Fruit fly (Drosophila melanogaster) whole organism, embryonic: ENCODE results near the gene kud.

Source experiments
- Antp ChIP-seq: fragments of 200-800 bp; sonication (Bioruptor generic); optimal IDR thresholded peaks from 3 replicates; lab custom pipeline; 2016; ENCODE audit warnings: missing biosample characterization, missing genetic modification characterization
- CG10209 ChIP-seq: fragments of 200-800 bp; sonication (Bioruptor generic); optimal IDR thresholded peaks from 3 replicates; lab custom pipeline; 2017; ENCODE audit warnings: missing biosample characterization, mild to moderate bottlenecking, missing genetic modification characterization, missing genetic modification reagents
- CG10431 ChIP-seq: fragments of 200-800 bp; sonication (Bioruptor generic); optimal IDR thresholded peaks from 3 replicates; lab custom pipeline; 2018; ENCODE audit warnings: missing biosample characterization, mild to moderate bottlenecking, missing genetic modification characterization
- CG11695 ChIP-seq: fragments of 200-800 bp; sonication (Bioruptor generic); IDR thresholded peaks from 3 replicates; pipeline ENCODE4 v1.3.6; 2022; ENCODE audit warnings: missing biosample characterization, missing genetic modification characterization
- CG12744 ChIP-seq: fragments of 200-800 bp; sonication (Bioruptor generic); optimal IDR thresholded peaks from 2 replicates; lab custom pipeline; 2016; ENCODE audit warnings: missing biosample characterization, missing genetic modification characterization
- CG13296 ChIP-seq: fragments of 200-800 bp; sonication (Bioruptor generic); optimal IDR thresholded peaks from 3 replicates; lab custom pipeline; 2018; ENCODE audit warnings: missing biosample characterization, mild to moderate bottlenecking, missing genetic modification characterization
- CG15269 ChIP-seq: fragments of 200-800 bp; sonication (Bioruptor generic); optimal IDR thresholded peaks from 2 replicates; lab custom pipeline; 2018; ENCODE audit warnings: missing biosample characterization, mild to moderate bottlenecking, missing genetic modification characterization, moderate library complexity
- CG1529 ChIP-seq: fragments of 200-800 bp; sonication (Bioruptor generic); optimal IDR thresholded peaks from 3 replicates; lab custom pipeline; 2018; ENCODE audit warnings: missing biosample characterization, missing genetic modification characterization
- CG1602 ChIP-seq: fragments of 200-800 bp; sonication (Bioruptor generic); optimal IDR thresholded peaks from 3 replicates; lab custom pipeline; 2016; ENCODE audit warnings: missing biosample characterization, missing genetic modification characterization
- CG1603 ChIP-seq: fragments of 200-800 bp; sonication (Bioruptor generic); optimal IDR thresholded peaks from 2 replicates; lab custom pipeline; 2019; ENCODE audit warnings: missing biosample characterization, mild to moderate bottlenecking, missing genetic modification characterization, moderate library complexity
- CG17186 ChIP-seq: fragments of 200-800 bp; sonication (Bioruptor generic); optimal IDR thresholded peaks from 3 replicates; lab custom pipeline; 2017; ENCODE audit warnings: missing biosample characterization, missing genetic modification reagents, missing genetic modification characterization
- CG17359 ChIP-seq: fragments of 200-800 bp; sonication (Bioruptor generic); optimal IDR thresholded peaks from 3 replicates; lab custom pipeline; 2018; ENCODE audit warnings: missing biosample characterization, mild to moderate bottlenecking, missing genetic modification characterization, moderate library complexity
- CG31388 ChIP-seq: fragments of 200-800 bp; sonication (Bioruptor generic); optimal IDR thresholded peaks from 2 replicates; lab custom pipeline; 2016; ENCODE audit warnings: missing biosample characterization, missing genetic modification characterization
- CG31441 ChIP-seq: fragments of 200-800 bp; sonication (Bioruptor generic); IDR thresholded peaks from 2 replicates; pipeline ENCODE4 v1.3.6; 2022; ENCODE audit warnings: missing biosample characterization, missing genetic modification characterization
- CG3163 ChIP-seq: fragments of 200-800 bp; sonication (Bioruptor generic); optimal IDR thresholded peaks from 3 replicates; lab custom pipeline; 2016; ENCODE audit warnings: missing biosample characterization, missing genetic modification characterization
- CG32767 ChIP-seq: fragments of 200-800 bp; sonication (Bioruptor generic); IDR thresholded peaks from 2 replicates; pipeline ENCODE4 v1.3.6; 2022; ENCODE audit warnings: missing biosample characterization, missing genetic modification characterization
- CG7556 ChIP-seq: fragments of 200-800 bp; sonication (Bioruptor generic); optimal IDR thresholded peaks from 2 replicates; lab custom pipeline; 2017; ENCODE audit warnings: missing biosample characterization, mild to moderate bottlenecking, missing genetic modification characterization
- CG8089 ChIP-seq: fragments of 200-800 bp; sonication (Bioruptor generic); optimal IDR thresholded peaks from 3 replicates; lab custom pipeline; 2016; ENCODE audit warnings: missing biosample characterization, missing genetic modification characterization
- CG8944 ChIP-seq: fragments of 200-800 bp; sonication (Bioruptor generic); optimal IDR thresholded peaks from 3 replicates; lab custom pipeline; 2016; ENCODE audit warnings: missing biosample characterization, missing genetic modification characterization
- CG9727 ChIP-seq: fragments of 200-800 bp; sonication (Bioruptor generic); optimal IDR thresholded peaks from 3 replicates; lab custom pipeline; 2017; ENCODE audit warnings: missing biosample characterization, mild to moderate bottlenecking, missing genetic modification characterization
- Chrac-16 ChIP-seq: fragments of 200-800 bp; sonication (Bioruptor generic); optimal IDR thresholded peaks from 3 replicates; lab custom pipeline; 2016; ENCODE audit warnings: missing biosample characterization, missing genetic modification characterization
- Eip74EF ChIP-seq, 2 experiments: fragments of 200-800 bp in 1 of 2; fragments of >200 bp in 1 of 2; sonication (Bioruptor generic) in 1 of 2; optimal IDR thresholded peaks; 2 replicates each; lab custom pipeline; 2017 to 2019; ENCODE audit warnings: missing biosample characterization in 2 of 2, missing genetic modification characterization in 2 of 2, mild to moderate bottlenecking in 1 of 2, moderate library complexity in 1 of 2
- Elba2 ChIP-seq: fragments of 200-800 bp; sonication (Bioruptor generic); optimal IDR thresholded peaks from 3 replicates; lab custom pipeline; 2016; ENCODE audit warnings: missing biosample characterization, missing genetic modification characterization
- Ets65A ChIP-seq: fragments of 200-800 bp; sonication (Bioruptor generic); peaks from one replicate; lab custom pipeline; 2016; ENCODE audit warnings: missing biosample characterization, missing genetic modification characterization
- Fer3 ChIP-seq: fragments of 200-800 bp; sonication (Bioruptor generic); optimal IDR thresholded peaks from 2 replicates; lab custom pipeline; 2018; ENCODE audit warnings: missing biosample characterization, mild to moderate bottlenecking, missing genetic modification characterization, moderate library complexity
- HHEX ChIP-seq: fragments of 200-800 bp; sonication (Bioruptor generic); optimal IDR thresholded peaks from 3 replicates; lab custom pipeline; 2017; ENCODE audit warnings: missing biosample characterization, mild to moderate bottlenecking, missing genetic modification characterization, missing genetic modification reagents
- Hr51 ChIP-seq, 2 experiments: fragments of 200-800 bp; sonication (Bioruptor generic); optimal IDR thresholded peaks; 2 replicates in 1 of 2; 3 replicates in 1 of 2; lab custom pipeline; 2016 to 2018; ENCODE audit warnings: missing biosample characterization in 2 of 2, missing genetic modification characterization in 2 of 2, mild to moderate bottlenecking in 1 of 2, moderate library complexity in 1 of 2
- Lpt ChIP-seq: fragments of >200 bp; optimal IDR thresholded peaks from 2 replicates; lab custom pipeline; 2018; ENCODE audit warnings: missing biosample characterization, missing genetic modification characterization
- Sin3A ChIP-seq: fragments of >200 bp; optimal IDR thresholded peaks from 2 replicates; lab custom pipeline; 2018
- Ssrp ChIP-seq: fragments of 200-800 bp; sonication (Bioruptor generic); optimal IDR thresholded peaks from 2 replicates; lab custom pipeline; 2018; ENCODE audit warnings: missing biosample characterization, mild to moderate bottlenecking, missing genetic modification characterization, moderate library complexity
- az2 ChIP-seq: fragments of 200-800 bp; sonication (Bioruptor generic); optimal IDR thresholded peaks from 3 replicates; lab custom pipeline; 2016; ENCODE audit warnings: missing biosample characterization, missing genetic modification characterization
- bowl ChIP-seq: fragments of 200-800 bp; sonication (Bioruptor generic); IDR thresholded peaks from 2 replicates; pipeline ENCODE4 v1.3.6; 2022; ENCODE audit warnings: missing biosample characterization, missing genetic modification characterization
- btn ChIP-seq: fragments of 200-800 bp; sonication (Bioruptor generic); optimal IDR thresholded peaks from 2 replicates; lab custom pipeline; 2016; ENCODE audit warnings: missing biosample characterization, missing genetic modification characterization
- cg ChIP-seq: fragments of 200-800 bp; sonication (Bioruptor generic); optimal IDR thresholded peaks from 3 replicates; lab custom pipeline; 2019; ENCODE audit warnings: missing biosample characterization, mild to moderate bottlenecking, missing genetic modification characterization, moderate library complexity
- chm ChIP-seq: fragments of 200-800 bp; sonication (Bioruptor generic); IDR thresholded peaks from 2 replicates; pipeline ENCODE4 v1.3.6; 2022; ENCODE audit warnings: missing biosample characterization, missing genetic modification characterization
- danr ChIP-seq: fragments of 200-800 bp; sonication (Bioruptor generic); IDR thresholded peaks from 2 replicates; pipeline ENCODE4 v1.3.6; 2022; ENCODE audit warnings: missing biosample characterization, missing genetic modification characterization
- dimm ChIP-seq: fragments of 200-800 bp; sonication (Bioruptor generic); IDR thresholded peaks from 2 replicates; pipeline ENCODE4 v1.3.6; 2022; ENCODE audit warnings: missing biosample characterization, missing genetic modification characterization
- en ChIP-seq: fragments of 200-800 bp; sonication (Bioruptor generic); optimal IDR thresholded peaks from 2 replicates; lab custom pipeline; 2016; ENCODE audit warnings: missing biosample characterization, missing genetic modification characterization
- esg ChIP-seq: fragments of 200-800 bp; sonication (Bioruptor generic); conservative IDR thresholded peaks from 2 replicates; pipeline ENCODE4 v1.3.6; 2022; ENCODE audit warnings: missing biosample characterization, missing genetic modification characterization
- exex ChIP-seq: fragments of 200-800 bp; sonication (Bioruptor generic); optimal IDR thresholded peaks from 4 replicates; lab custom pipeline; 2018; ENCODE audit warnings: missing biosample characterization, mild to moderate bottlenecking, missing genetic modification characterization, moderate library complexity
- eyg ChIP-seq: fragments of 200-800 bp; sonication (Bioruptor generic); optimal IDR thresholded peaks from 3 replicates; lab custom pipeline; 2016; ENCODE audit warnings: missing biosample characterization, missing genetic modification characterization
- fd64A ChIP-seq: fragments of 200-800 bp; sonication (Bioruptor generic); optimal IDR thresholded peaks from 3 replicates; lab custom pipeline; 2018; ENCODE audit warnings: missing biosample characterization, mild to moderate bottlenecking, missing genetic modification characterization
- fd96Cb ChIP-seq: fragments of 200-800 bp; sonication (Bioruptor generic); optimal IDR thresholded peaks from 2 replicates; lab custom pipeline; 2018; ENCODE audit warnings: missing biosample characterization, mild to moderate bottlenecking, missing genetic modification characterization, moderate library complexity
- fu2 ChIP-seq: fragments of 200-800 bp; sonication (Bioruptor generic); optimal IDR thresholded peaks from 2 replicates; lab custom pipeline; 2016; ENCODE audit warnings: missing biosample characterization, missing genetic modification characterization
- gfzf ChIP-seq: fragments of 200-800 bp; sonication (Bioruptor generic); optimal IDR thresholded peaks from 2 replicates; lab custom pipeline; 2016; ENCODE audit warnings: missing biosample characterization, mild to moderate bottlenecking, missing genetic modification characterization, moderate library complexity
- ham ChIP-seq: fragments of 200-800 bp; sonication (Bioruptor generic); IDR thresholded peaks from 2 replicates; pipeline ENCODE4 v1.3.6; 2022; ENCODE audit warnings: missing biosample characterization, missing genetic modification characterization
- lilli ChIP-seq: fragments of 200-800 bp; sonication (Bioruptor generic); optimal IDR thresholded peaks from 3 replicates; lab custom pipeline; 2016; ENCODE audit warnings: missing biosample characterization, missing genetic modification characterization
- prd ChIP-seq, 3 experiments: fragments of >200 bp in 2 of 3; fragments of 200-800 bp in 1 of 3; sonication (Bioruptor generic) in 1 of 3; optimal IDR thresholded peaks in 2 of 3; IDR thresholded peaks in 1 of 3; 2 replicates in 2 of 3; 3 replicates in 1 of 3; pipeline versions ENCODE4 v1.3.6 to Lab custom; 2017 to 2022; ENCODE audit warnings: missing biosample characterization in 1 of 3, missing genetic modification characterization in 1 of 3
- tgo ChIP-seq: fragments of 200-800 bp; sonication (Bioruptor generic); IDR thresholded peaks from 3 replicates; pipeline ENCODE4 v1.3.6; 2022; ENCODE audit warnings: missing biosample characterization, missing genetic modification characterization
- tio ChIP-seq: fragments of 200-800 bp; sonication (Bioruptor generic); optimal IDR thresholded peaks from 2 replicates; lab custom pipeline; 2017; ENCODE audit warnings: missing biosample characterization, missing genetic modification characterization, inconsistent platforms
- wek ChIP-seq: fragments of 200-800 bp; sonication (Bioruptor generic); optimal IDR thresholded peaks from 3 replicates; lab custom pipeline; 2018; ENCODE audit warnings: missing biosample characterization, mild to moderate bottlenecking, missing genetic modification characterization, moderate library complexity

Gene kud

dm6 chr3L:16825195-16825594 lies 19.6 kb downstream of the kud start (continued):
- TF ChIP-seq CG13296 (GFP tag; lab: Kevin White, UChicago): peak; percentile 17
- TF ChIP-seq CG17186 (GFP tag; lab: Kevin White, UChicago): no peak
- TF ChIP-seq CG1603 (tag; lab: Kevin White, UChicago): no peak
- no peak for TF ChIP-seq tio (GFP tag; lab: Kevin White, UChicago)
- TF ChIP-seq CG11695: peak; percentile 32; the same call in 1 of the 3 replicates
- TF ChIP-seq prd (optimal IDR thresholded peaks at IDR 0.05; lab: Kevin White, UChicago): no peak
- TF ChIP-seq prd (GFP tag; IDR thresholded peaks at IDR 0.05; lab: Robert Waterston, UW): no peak
- peak in 1 of 2 experiments; percentile 75 for TF ChIP-seq Hr51 (GFP tag; optimal IDR thresholded peaks at IDR 0.05; lab: Kevin White, UChicago)
- peak; percentile 46 for TF ChIP-seq Ssrp (tag; lab: Kevin White, UChicago)
- peak; percentile 9 for TF ChIP-seq CG9727 (GFP tag; lab: Kevin White, UChicago)
- no peak for TF ChIP-seq exex (tag; lab: Kevin White, UChicago)
- TF ChIP-seq fu2 (GFP tag; lab: Kevin White, UChicago): no peak
- no peak for TF ChIP-seq Sin3A (lab: Kevin White, UChicago)
- TF ChIP-seq esg (GFP tag; lab: Robert Waterston, UW): no peak
- TF ChIP-seq CG17359 (tag; lab: Kevin White, UChicago): no peak
- no peak for TF ChIP-seq CG10431 (GFP tag; lab: Kevin White, UChicago)
- no peak; the same call in 2 of the 3 replicates for TF ChIP-seq tgo (GFP tag; lab: Robert Waterston, UW)
- TF ChIP-seq CG7556 (GFP tag; lab: Kevin White, UChicago): peak; percentile 47
- no peak for TF ChIP-seq CG8944
- no peak for TF ChIP-seq dimm (GFP tag; lab: Robert Waterston, UW)
- peak; percentile 1 for TF ChIP-seq az2 (GFP tag; lab: Kevin White, UChicago)
- TF ChIP-seq CG12744 (GFP tag; lab: Kevin White, UChicago): no peak
- no peak for TF ChIP-seq Eip74EF (GFP tag; optimal IDR thresholded peaks at IDR 0.05; lab: Kevin White, UChicago)
- no peak for TF ChIP-seq CG31388 (GFP tag; lab: Kevin White, UChicago)
- TF ChIP-seq ham (GFP tag; lab: Robert Waterston, UW): no peak
- TF ChIP-seq CG1529 (GFP tag; lab: Kevin White, UChicago): no peak
- no peak for TF ChIP-seq lilli (GFP tag; lab: Kevin White, UChicago)
- no peak for TF ChIP-seq wek
- no peak for TF ChIP-seq CG3163 (GFP tag; lab: Kevin White, UChicago)
- no peak for TF ChIP-seq gfzf (GFP tag; lab: Kevin White, UChicago)
- TF ChIP-seq eyg (GFP tag; lab: Kevin White, UChicago): no peak
- no peak for TF ChIP-seq fd64A
- no peak for TF ChIP-seq CG1602 (GFP tag; lab: Kevin White, UChicago)
- TF ChIP-seq Chrac-16 (GFP tag; lab: Kevin White, UChicago): no peak
- no peak for TF ChIP-seq Lpt (GFP tag; lab: Kevin White, UChicago)
- TF ChIP-seq CG8089 (GFP tag; lab: Kevin White, UChicago): no peak
- TF ChIP-seq danr (GFP tag; lab: Robert Waterston, UW): no peak
- TF ChIP-seq CG10209 (GFP tag; lab: Kevin White, UChicago): no peak
- TF ChIP-seq Antp (GFP tag; lab: Kevin White, UChicago): no peak
- no peak for TF ChIP-seq HHEX (GFP tag; lab: Kevin White, UChicago)
- TF ChIP-seq Elba2: no peak
- TF ChIP-seq chm: no peak
- no peak for TF ChIP-seq en (GFP tag; lab: Kevin White, UChicago)
- peak; percentile 62 for TF ChIP-seq CG15269 (tag; lab: Kevin White, UChicago)
- TF ChIP-seq cg: no peak
- TF ChIP-seq btn (GFP tag; lab: Kevin White, UChicago): no peak
- TF ChIP-seq Ets65A (GFP tag; lab: Kevin White, UChicago): peak; percentile 66
- peak; percentile 7 for TF ChIP-seq fd96Cb (tag; lab: Kevin White, UChicago)
- no peak for TF ChIP-seq CG32767 (GFP tag; lab: Robert Waterston, UW)
- peak; percentile 38 for TF ChIP-seq CG31441 (GFP tag; lab: Robert Waterston, UW)
- no peak for TF ChIP-seq Fer3 (tag; lab: Kevin White, UChicago)
- no peak for TF ChIP-seq bowl (GFP tag; lab: Robert Waterston, UW)
